Fruit fly (Drosophila melanogaster) whole organism, embryonic: ENCODE measurements around the gene upSET.

Experiments
- Atf6 ChIP-seq: fragments of 200-800 bp; sonication (Bioruptor generic); IDR thresholded peaks from 2 replicates; pipeline ENCODE4 v1.3.6; 2022; ENCODE audit warnings: missing biosample characterization, missing genetic modification characterization
- B-H1 ChIP-seq: fragments of 200-800 bp; sonication (Bioruptor generic); IDR thresholded peaks from 3 replicates; pipeline ENCODE4 v1.3.6; 2022; ENCODE audit warnings: missing biosample characterization, missing genetic modification characterization
- Blimp-1 ChIP-seq: fragments of 200-800 bp; sonication (Bioruptor generic); optimal IDR thresholded peaks from 3 replicates; lab custom pipeline; 2018; ENCODE audit warnings: missing biosample characterization, missing genetic modification characterization, mild to moderate bottlenecking, moderate library complexity, missing genetic modification reagents
- CG10462 ChIP-seq: fragments of 200-800 bp; sonication (Bioruptor generic); optimal IDR thresholded peaks from 2 replicates; lab custom pipeline; 2016; ENCODE audit warnings: missing biosample characterization, missing genetic modification characterization
- CG12219 ChIP-seq: fragments of 200-800 bp; sonication (Bioruptor generic); optimal IDR thresholded peaks from 3 replicates; lab custom pipeline; 2018; ENCODE audit warnings: missing biosample characterization, mild to moderate bottlenecking, missing genetic modification characterization
- CG13296 ChIP-seq: fragments of 200-800 bp; sonication (Bioruptor generic); optimal IDR thresholded peaks from 3 replicates; lab custom pipeline; 2018; ENCODE audit warnings: missing biosample characterization, mild to moderate bottlenecking, missing genetic modification characterization
- CG13624 ChIP-seq: fragments of 200-800 bp; sonication (Bioruptor generic); optimal IDR thresholded peaks from 2 replicates; lab custom pipeline; 2016; ENCODE audit warnings: missing biosample characterization, missing genetic modification characterization
- CG14014 ChIP-seq: fragments of 200-800 bp; sonication (Bioruptor generic); IDR thresholded peaks from 2 replicates; pipeline ENCODE4 v1.3.6; 2022; ENCODE audit warnings: missing biosample characterization, missing genetic modification characterization
- CG14710 ChIP-seq: fragments of 200-800 bp; sonication (Bioruptor generic); optimal IDR thresholded peaks from 3 replicates; lab custom pipeline; 2019; ENCODE audit warnings: missing biosample characterization, mild to moderate bottlenecking, missing genetic modification characterization, moderate library complexity
- CG15696 ChIP-seq: fragments of 200-800 bp; sonication (Bioruptor generic); optimal IDR thresholded peaks from 2 replicates; lab custom pipeline; 2019; ENCODE audit warnings: missing biosample characterization, mild to moderate bottlenecking, missing genetic modification characterization, moderate library complexity
- CG1603 ChIP-seq: fragments of 200-800 bp; sonication (Bioruptor generic); optimal IDR thresholded peaks from 2 replicates; lab custom pipeline; 2019; ENCODE audit warnings: missing biosample characterization, mild to moderate bottlenecking, missing genetic modification characterization, moderate library complexity
- CG1647 ChIP-seq: fragments of 200-800 bp; sonication (Bioruptor generic); optimal IDR thresholded peaks from 3 replicates; lab custom pipeline; 2016; ENCODE audit warnings: missing biosample characterization, missing genetic modification characterization
- CG16779 ChIP-seq: fragments of 200-800 bp; sonication (Bioruptor generic); IDR thresholded peaks from 2 replicates; pipeline ENCODE4 v1.3.6; 2022; ENCODE audit warnings: missing biosample characterization, missing genetic modification characterization
- CG1792 ChIP-seq: fragments of 200-800 bp; sonication (Bioruptor generic); optimal IDR thresholded peaks from 2 replicates; lab custom pipeline; 2016; ENCODE audit warnings: missing biosample characterization, missing genetic modification characterization
- CG1832 ChIP-seq: fragments of 200-800 bp; sonication (Bioruptor generic); optimal IDR thresholded peaks from 2 replicates; lab custom pipeline; 2017; ENCODE audit warnings: missing biosample characterization, mild to moderate bottlenecking, missing genetic modification characterization, inconsistent platforms
- CG18599 ChIP-seq: fragments of 200-800 bp; sonication (Bioruptor generic); optimal IDR thresholded peaks from 3 replicates; lab custom pipeline; 2017; ENCODE audit warnings: missing biosample characterization, missing genetic modification characterization, mild to moderate bottlenecking, moderate library complexity, missing genetic modification reagents
- CG2678 ChIP-seq: fragments of 200-800 bp; sonication (Bioruptor generic); optimal IDR thresholded peaks from 3 replicates; lab custom pipeline; 2019; ENCODE audit warnings: missing biosample characterization, mild to moderate bottlenecking, missing genetic modification characterization, moderate library complexity
- CG32532 ChIP-seq: fragments of 200-800 bp; sonication (Bioruptor generic); IDR thresholded peaks from 2 replicates; pipeline ENCODE4 v1.3.6; 2022; ENCODE audit warnings: missing biosample characterization, missing genetic modification characterization
- CG34422 ChIP-seq: fragments of 200-800 bp; sonication (Bioruptor generic); IDR thresholded peaks from 3 replicates; pipeline ENCODE4 v1.3.6; 2022; ENCODE audit warnings: missing biosample characterization, missing genetic modification characterization
- CG4424 ChIP-seq: fragments of 200-800 bp; sonication (Bioruptor generic); optimal IDR thresholded peaks from 3 replicates; lab custom pipeline; 2016; ENCODE audit warnings: missing biosample characterization, missing genetic modification characterization
- CG6254 ChIP-seq: fragments of 200-800 bp; sonication (Bioruptor generic); optimal IDR thresholded peaks from 3 replicates; lab custom pipeline; 2017; ENCODE audit warnings: mild to moderate bottlenecking, missing biosample characterization, missing genetic modification reagents, missing genetic modification characterization
- CG6654 ChIP-seq: fragments of 200-800 bp; sonication (Bioruptor generic); optimal IDR thresholded peaks from 2 replicates; lab custom pipeline; 2017; ENCODE audit warnings: missing biosample characterization, mild to moderate bottlenecking, missing genetic modification characterization
- CG6813 ChIP-seq: fragments of 200-800 bp; sonication (Bioruptor generic); optimal IDR thresholded peaks from 2 replicates; lab custom pipeline; 2017; ENCODE audit warnings: missing biosample characterization, missing genetic modification characterization, mild to moderate bottlenecking, moderate library complexity, missing genetic modification reagents
- CG7928 ChIP-seq: fragments of 200-800 bp; sonication (Bioruptor generic); optimal IDR thresholded peaks from 2 replicates; lab custom pipeline; 2017; ENCODE audit warnings: missing biosample characterization, mild to moderate bottlenecking, missing genetic modification characterization
- CG9797 ChIP-seq: fragments of 200-800 bp; sonication (Bioruptor generic); optimal IDR thresholded peaks from 3 replicates; lab custom pipeline; 2018; ENCODE audit warnings: missing biosample characterization, mild to moderate bottlenecking, missing genetic modification characterization
- Dip2 ChIP-seq: fragments of 200-800 bp; sonication (Bioruptor generic); IDR thresholded peaks from 2 replicates; pipeline ENCODE4 v1.3.6; 2022; ENCODE audit warnings: missing biosample characterization, missing genetic modification characterization
- Doc2 ChIP-seq: fragments of 200-800 bp; sonication (Bioruptor generic); IDR thresholded peaks from 2 replicates; pipeline ENCODE4 v1.3.6; 2022; ENCODE audit warnings: missing biosample characterization, missing genetic modification characterization
- E2f2 ChIP-seq: fragments of 200-800 bp; sonication (Bioruptor generic); IDR thresholded peaks from 2 replicates; pipeline ENCODE4 v1.3.6; 2022; ENCODE audit warnings: missing biosample characterization, missing genetic modification characterization
- Ets65A ChIP-seq: fragments of 200-800 bp; sonication (Bioruptor generic); peaks from one replicate; lab custom pipeline; 2016; ENCODE audit warnings: missing biosample characterization, missing genetic modification characterization
- H2.0 ChIP-seq: fragments of 200-800 bp; sonication (Bioruptor generic); IDR thresholded peaks from 2 replicates; pipeline ENCODE4 v1.3.6; 2022; ENCODE audit warnings: missing biosample characterization, missing genetic modification characterization
- Kr ChIP-seq: fragments of 200-800 bp; sonication (Bioruptor generic); optimal IDR thresholded peaks from 2 replicates; lab custom pipeline; 2017; ENCODE audit warnings: missing biosample characterization, mild to moderate bottlenecking, missing genetic modification characterization
- MESR4 ChIP-seq: fragments of 200-800 bp; sonication (Bioruptor generic); optimal IDR thresholded peaks from 2 replicates; lab custom pipeline; 2018; ENCODE audit warnings: missing biosample characterization, mild to moderate bottlenecking, missing genetic modification characterization, moderate library complexity
- Neu2 ChIP-seq: fragments of 200-800 bp; sonication (Bioruptor generic); optimal IDR thresholded peaks from 3 replicates; lab custom pipeline; 2016; ENCODE audit warnings: missing biosample characterization, missing genetic modification characterization, borderline replicate concordance
- Ptx1 ChIP-seq: fragments of 200-800 bp; sonication (Bioruptor generic); IDR thresholded peaks from 2 replicates; pipeline ENCODE4 v1.3.6; 2022; ENCODE audit warnings: missing biosample characterization, missing genetic modification characterization
- Rfx ChIP-seq: fragments of 200-800 bp; sonication (Bioruptor generic); IDR thresholded peaks from 2 replicates; pipeline ENCODE4 v1.3.6; 2022; ENCODE audit warnings: missing biosample characterization, missing genetic modification characterization
- TFAM ChIP-seq: fragments of 200-800 bp; sonication (Bioruptor generic); optimal IDR thresholded peaks from 2 replicates; lab custom pipeline; 2017; ENCODE audit warnings: missing biosample characterization, missing genetic modification characterization, inconsistent platforms
- az2 ChIP-seq: fragments of 200-800 bp; sonication (Bioruptor generic); optimal IDR thresholded peaks from 3 replicates; lab custom pipeline; 2016; ENCODE audit warnings: missing biosample characterization, missing genetic modification characterization
- crp ChIP-seq, 2 experiments: fragments of 200-800 bp; sonication (Bioruptor generic); optimal IDR thresholded peaks; 2 replicates in 1 of 2; 3 replicates in 1 of 2; lab custom pipeline; 2017; ENCODE audit warnings: missing biosample characterization in 2 of 2, missing genetic modification characterization in 2 of 2, mild to moderate bottlenecking in 1 of 2, moderate library complexity in 1 of 2
- esg ChIP-seq: fragments of 200-800 bp; sonication (Bioruptor generic); conservative IDR thresholded peaks from 2 replicates; pipeline ENCODE4 v1.3.6; 2022; ENCODE audit warnings: missing biosample characterization, missing genetic modification characterization
- fru ChIP-seq: fragments of >200 bp; optimal IDR thresholded peaks from 2 replicates; lab custom pipeline; 2017
- fu2 ChIP-seq: fragments of 200-800 bp; sonication (Bioruptor generic); optimal IDR thresholded peaks from 2 replicates; lab custom pipeline; 2016; ENCODE audit warnings: missing biosample characterization, missing genetic modification characterization
- grn ChIP-seq: fragments of 200-800 bp; sonication (Bioruptor generic); optimal IDR thresholded peaks from 3 replicates; lab custom pipeline; 2017; ENCODE audit warnings: missing biosample characterization, missing genetic modification characterization
- ham ChIP-seq: fragments of 200-800 bp; sonication (Bioruptor generic); IDR thresholded peaks from 2 replicates; pipeline ENCODE4 v1.3.6; 2022; ENCODE audit warnings: missing biosample characterization, missing genetic modification characterization
- klu ChIP-seq: fragments of 200-800 bp; sonication (Bioruptor generic); IDR thresholded peaks from 2 replicates; pipeline ENCODE4 v1.3.6; 2022; ENCODE audit warnings: missing biosample characterization, missing genetic modification characterization
- row ChIP-seq: fragments of 200-800 bp; sonication (Bioruptor generic); IDR thresholded peaks from 3 replicates; pipeline ENCODE4 v1.3.6; 2022; ENCODE audit warnings: missing biosample characterization, missing genetic modification characterization
- run ChIP-seq: fragments of 200-800 bp; sonication (Bioruptor generic); optimal IDR thresholded peaks from 3 replicates; lab custom pipeline; 2018; ENCODE audit warnings: missing biosample characterization, mild to moderate bottlenecking, missing genetic modification characterization
- sens-2 ChIP-seq: fragments of 200-800 bp; sonication (Bioruptor generic); IDR thresholded peaks from 2 replicates; pipeline ENCODE4 v1.3.6; 2022; ENCODE audit warnings: missing biosample characterization, missing genetic modification characterization
- seq ChIP-seq: fragments of 200-800 bp; sonication (Bioruptor generic); IDR thresholded peaks from 2 replicates; pipeline ENCODE4 v1.3.6; 2022; ENCODE audit warnings: missing biosample characterization, missing genetic modification characterization
- tgo ChIP-seq: fragments of 200-800 bp; sonication (Bioruptor generic); IDR thresholded peaks from 3 replicates; pipeline ENCODE4 v1.3.6; 2022; ENCODE audit warnings: missing biosample characterization, missing genetic modification characterization
- ttk ChIP-seq: fragments of 200-800 bp; sonication (Bioruptor generic); IDR thresholded peaks from 2 replicates; pipeline ENCODE4 v2.1.2; 2022; ENCODE audit warnings: missing biosample characterization, missing genetic modification characterization
- unpg ChIP-seq: fragments of 200-800 bp; sonication (Bioruptor generic); optimal IDR thresholded peaks from 3 replicates; lab custom pipeline; 2018; ENCODE audit warnings: missing biosample characterization, mild to moderate bottlenecking, missing genetic modification characterization, moderate library complexity
- z ChIP-seq: fragments of 200-800 bp; sonication (Bioruptor generic); IDR thresholded peaks from 3 replicates; pipeline ENCODE4 v1.3.6; 2022; ENCODE audit warnings: missing biosample characterization, missing genetic modification characterization
- zen ChIP-seq: fragments of 200-800 bp; sonication (Bioruptor generic); optimal IDR thresholded peaks from 3 replicates; lab custom pipeline; 2018; ENCODE audit warnings: missing biosample characterization, mild to moderate bottlenecking, missing genetic modification characterization, moderate library complexity

upSET gene

DNA sequence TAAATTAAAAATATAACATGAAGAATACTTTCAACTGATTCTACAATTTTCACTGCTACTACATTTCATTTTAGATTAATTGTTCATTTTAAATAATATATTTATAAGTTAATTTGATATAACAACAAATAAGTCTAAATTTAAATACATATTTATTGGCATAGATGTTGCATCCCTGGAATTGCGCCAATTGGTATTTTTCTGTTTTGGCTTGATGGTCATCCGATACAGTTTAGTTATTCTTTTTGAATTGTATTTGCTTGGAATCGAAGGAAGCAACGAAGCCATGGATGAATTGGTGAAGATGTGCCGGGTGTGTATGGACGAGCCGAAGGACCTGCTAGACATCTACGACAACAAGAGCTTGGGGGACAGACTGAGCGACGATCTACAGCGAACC lies 4.9 kb upstream of the upSET start, which contains the start of gene CG17361 (continued):
- no peak for TF ChIP-seq run
- TF ChIP-seq CG32532 (GFP tag; lab: Robert Waterston, UW) = no peak
- peak; percentile 81 for TF ChIP-seq CG7928 (GFP tag; lab: Kevin White, UChicago)
- TF ChIP-seq CG14014 (GFP tag; lab: Robert Waterston, UW) = no peak
- no peak for TF ChIP-seq ham (GFP tag; lab: Robert Waterston, UW)
- no peak for TF ChIP-seq CG12219 (GFP tag; lab: Kevin White, UChicago)
- TF ChIP-seq unpg = no peak
- no peak for TF ChIP-seq seq (GFP tag; lab: Robert Waterston, UW)
- peak; percentile 44 for TF ChIP-seq CG9797 (GFP tag; lab: Kevin White, UChicago)
- TF ChIP-seq CG13296 = no peak
- peak; percentile 20 for TF ChIP-seq CG1603 (tag; lab: Kevin White, UChicago)
- TF ChIP-seq Ptx1 (GFP tag; lab: Robert Waterston, UW) = peak; percentile 27; the same call in 1 of the 2 replicates
- TF ChIP-seq grn (GFP tag; lab: Kevin White, UChicago) = no peak
- no peak for TF ChIP-seq CG1792 (GFP tag; lab: Kevin White, UChicago)
- no peak for TF ChIP-seq Rfx (GFP tag; lab: Robert Waterston, UW)
- no peak for TF ChIP-seq Doc2 (GFP tag; lab: Robert Waterston, UW)
- no peak for TF ChIP-seq crp (GFP tag; optimal IDR thresholded peaks at IDR 0.05; lab: Kevin White, UChicago)
- TF ChIP-seq CG1647 = no peak
- TF ChIP-seq row (GFP tag; lab: Robert Waterston, UW) = peak; percentile 81
- no peak for TF ChIP-seq fu2 (GFP tag; lab: Kevin White, UChicago)
- no peak for TF ChIP-seq H2.0 (GFP tag; lab: Robert Waterston, UW)
- no peak for TF ChIP-seq CG6813 (GFP tag; lab: Kevin White, UChicago)
- TF ChIP-seq TFAM (GFP tag; lab: Kevin White, UChicago) = no peak
- peak; percentile 62 for TF ChIP-seq CG6654 (GFP tag; lab: Kevin White, UChicago)
- TF ChIP-seq esg (GFP tag; lab: Robert Waterston, UW) = no peak
- no peak for TF ChIP-seq CG16779 (GFP tag; lab: Robert Waterston, UW)
- TF ChIP-seq Atf6 (GFP tag; lab: Robert Waterston, UW) = no peak
- TF ChIP-seq zen (tag; lab: Kevin White, UChicago) = no peak
- no peak for TF ChIP-seq z (GFP tag; lab: Robert Waterston, UW)
- TF ChIP-seq sens-2 (GFP tag; lab: Robert Waterston, UW) = no peak
- no peak for TF ChIP-seq CG18599 (GFP tag; lab: Kevin White, UChicago)
- peak; percentile 8 for TF ChIP-seq MESR4 (GFP tag; lab: Kevin White, UChicago)
- no peak for TF ChIP-seq Neu2 (GFP tag; lab: Kevin White, UChicago)
- no peak for TF ChIP-seq ttk
- TF ChIP-seq CG1832 (GFP tag; lab: Kevin White, UChicago) = no peak
- TF ChIP-seq CG14710 (tag; lab: Kevin White, UChicago) = peak; percentile 14
- no peak for TF ChIP-seq CG15696
- no peak for TF ChIP-seq CG4424
- no peak for TF ChIP-seq CG6254
- TF ChIP-seq az2 (GFP tag; lab: Kevin White, UChicago) = no peak
- no peak for TF ChIP-seq tgo (GFP tag; lab: Robert Waterston, UW)
- no peak for TF ChIP-seq Blimp-1 (GFP tag; lab: Kevin White, UChicago)
- no peak for TF ChIP-seq fru
- no peak for TF ChIP-seq CG13624 (GFP tag; lab: Kevin White, UChicago)
- peak; percentile 64 for TF ChIP-seq E2f2 (GFP tag; lab: Robert Waterston, UW)
- peak; percentile 12; the same call in 1 of the 3 replicates for TF ChIP-seq CG34422
- TF ChIP-seq CG10462 = no peak
- TF ChIP-seq Dip2 = no peak
- no peak for TF ChIP-seq Kr (GFP tag; lab: Kevin White, UChicago)
- no peak for TF ChIP-seq Ets65A
- no peak for TF ChIP-seq B-H1 (GFP tag; lab: Robert Waterston, UW)
- no peak for TF ChIP-seq klu (GFP tag; lab: Robert Waterston, UW)
- peak; percentile 26 for TF ChIP-seq CG2678 (tag; lab: Kevin White, UChicago)
